Fruit fly (Drosophila melanogaster) whole organism, adult: Measurements from ENCODE around the gene CG6479.

ENCODE experiments used
- Clk ChIP-seq: fragments of 200-800 bp; sonication (Bioruptor generic); optimal IDR thresholded peaks from 2 replicates; lab custom pipeline; 2017; ENCODE audit warnings: missing biosample characterization, missing genetic modification characterization
- Crg-1 ChIP-seq: fragments of 200-800 bp; sonication (Bioruptor generic); optimal IDR thresholded peaks from 2 replicates; lab custom pipeline; 2016; ENCODE audit warnings: missing biosample characterization, missing genetic modification characterization
- kay ChIP-seq: fragments of 200-800 bp; sonication (Bioruptor generic); peaks from one replicate; lab custom pipeline; 2016; ENCODE audit warnings: missing biosample characterization, missing genetic modification characterization, borderline replicate concordance

DNA sequence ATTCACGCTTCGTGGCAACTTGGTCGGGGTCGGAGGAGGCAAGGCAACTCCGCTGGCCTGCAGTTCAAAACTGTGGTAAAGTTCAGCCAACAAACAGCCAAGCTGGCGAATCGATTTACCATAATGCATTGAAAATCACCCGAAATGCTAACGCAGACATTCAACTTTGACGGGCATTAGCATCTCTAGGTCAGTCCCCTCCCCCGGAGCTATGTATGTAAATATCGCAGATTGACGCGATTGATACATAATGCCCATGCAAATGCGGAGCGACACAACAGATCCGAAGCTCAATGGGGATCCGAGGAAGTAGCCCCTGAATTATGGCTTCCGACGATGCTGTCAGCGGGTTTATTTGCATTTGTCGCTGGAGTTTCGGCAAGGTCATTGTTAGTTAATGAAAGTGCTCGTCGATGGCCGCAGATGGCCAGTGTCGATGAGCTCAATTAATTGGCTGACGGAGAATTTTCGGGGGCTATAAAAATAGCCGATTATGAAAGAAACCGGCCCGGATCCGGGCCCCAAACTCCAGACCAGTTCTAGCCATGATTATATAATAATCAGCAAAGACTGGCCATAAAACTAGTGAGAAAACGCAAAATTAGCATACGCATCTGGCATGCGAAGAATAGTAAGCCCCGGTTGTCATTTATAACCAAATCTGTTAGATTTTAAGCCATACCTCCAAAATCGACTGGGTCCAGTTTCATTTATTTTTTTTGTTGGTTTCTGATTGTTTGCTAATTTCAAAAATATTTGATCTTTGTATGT lies 47.7 kb upstream of the CG6479 start:
- TF ChIP-seq Clk (no peak), kay (GFP tag; lab: Kevin White, UChicago) (no peak), Crg-1 (GFP tag; lab: Kevin White, UChicago) (no peak)
